Worm (Caenorhabditis elegans): ENCODE data around the gene F46C5.10.

The F46C5.10 gene

ce11 chrII:8770675-8771074 is 48.2 kb downstream of the F46C5.10 start, which contains the start of gene let-19:
TSS of gene let-19 (plus strand) at chrII:8770975.
- TF ChIP-seq aly-2 (tag; optimal IDR thresholded peaks at IDR 0.05) = no peak
- TF ChIP-seq unc-98 (GFP tag; IDR thresholded peaks at IDR 0.05) = no peak
- TF ChIP-seq egl-13 (tag; optimal IDR thresholded peaks at IDR 0.05) = no peak
- TF ChIP-seq fos-1 (tag; optimal IDR thresholded peaks at IDR 0.05) = no peak
- no peak for TF ChIP-seq mab-9 (GFP tag; IDR thresholded peaks at IDR 0.05)
- TF ChIP-seq lir-3 (tag; optimal IDR thresholded peaks at IDR 0.05; ENCODE audit: poor library complexity) = no peak
- TF ChIP-seq C34B4.2 (tag; optimal IDR thresholded peaks at IDR 0.05) = no peak
- TF ChIP-seq irx-1 (tag; optimal IDR thresholded peaks at IDR 0.05) = no peak
- no peak for TF ChIP-seq hlh-17 (GFP tag; optimal IDR thresholded peaks at IDR 0.05; ENCODE audit: borderline replicate concordance)
- no peak for TF ChIP-seq fkh-10 (GFP tag; optimal IDR thresholded peaks at IDR 0.05)
- TF ChIP-seq elt-2 (tag; optimal IDR thresholded peaks at IDR 0.05) = no peak
- no peak for TF ChIP-seq nhr-85 (tag)
- no peak for TF ChIP-seq hpl-2 (GFP tag; optimal IDR thresholded peaks at IDR 0.05)
- no peak for TF ChIP-seq snu-23 (GFP tag; optimal IDR thresholded peaks at IDR 0.05)
- no peak for TF ChIP-seq zip-4 (GFP tag; optimal IDR thresholded peaks at IDR 0.05)
- no peak for TF ChIP-seq nhr-28 (tag; optimal IDR thresholded peaks at IDR 0.05)
- no peak for TF ChIP-seq dpl-1 (GFP tag; optimal IDR thresholded peaks at IDR 0.05)
- no peak for TF ChIP-seq zag-1 (tag; optimal IDR thresholded peaks at IDR 0.05)

ce11 chrII:8769375-8769774 is 49.5 kb downstream of the F46C5.10 start:
- TF ChIP-seq rnt-1 (tag; optimal IDR thresholded peaks at IDR 0.05) (peak; percentile 11), elt-3 (tag; optimal IDR thresholded peaks at IDR 0.05) (no peak), aha-1 (tag; optimal IDR thresholded peaks at IDR 0.05) (no peak), snpc-4 (tag; optimal IDR thresholded peaks at IDR 0.05) (no peak), swsn-7 (tag; optimal IDR thresholded peaks at IDR 0.05) (no peak), efl-1 (optimal IDR thresholded peaks at IDR 0.05) (peak in 1 of 2 experiments; percentile 15), efl-1 (GFP tag; optimal IDR thresholded peaks at IDR 0.05 in 1 of 2) (peak in 1 of 2 experiments; percentile 57), mab-9 (GFP tag; IDR thresholded peaks at IDR 0.05) (no peak), zag-1 (tag; optimal IDR thresholded peaks at IDR 0.05) (no peak), lin-14 (GFP tag; optimal IDR thresholded peaks at IDR 0.05) (peak; percentile 60), jun-1 (tag; optimal IDR thresholded peaks at IDR 0.05) (no peak), blmp-1 (tag; optimal IDR thresholded peaks at IDR 0.05) (peak; percentile 18), ceh-88 (GFP tag; IDR thresholded peaks at IDR 0.05) (no peak), ceh-82 (tag; optimal IDR thresholded peaks at IDR 0.05) (peak in 1 of 3 experiments; percentile 7), nhr-71 (tag; optimal IDR thresholded peaks at IDR 0.05) (no peak), hpl-2 (GFP tag; optimal IDR thresholded peaks at IDR 0.05) (no peak), lsy-2 (tag; optimal IDR thresholded peaks at IDR 0.05) (peak in 1 of 2 experiments; percentile 36), xbp-1 (tag; optimal IDR thresholded peaks at IDR 0.05) (no peak), mep-1 (tag; optimal IDR thresholded peaks at IDR 0.05) (peak; percentile 36), efl-3 (GFP tag; optimal IDR thresholded peaks at IDR 0.05) (no peak), nhr-20 (tag; optimal IDR thresholded peaks at IDR 0.05) (peak; percentile 12), lin-35 (GFP tag; optimal IDR thresholded peaks at IDR 0.05) (peak in 1 of 2 experiments; percentile 35), skn-1 (tag; optimal IDR thresholded peaks at IDR 0.05) (no peak), lin-13 (GFP tag; optimal IDR thresholded peaks at IDR 0.05) (no peak), snu-23 (GFP tag; optimal IDR thresholded peaks at IDR 0.05) (peak; percentile 31), unc-86 (tag; optimal IDR thresholded peaks at IDR 0.05) (no peak), elt-2 (tag; optimal IDR thresholded peaks at IDR 0.05) (no peak), egl-13 (tag; optimal IDR thresholded peaks at IDR 0.05) (no peak), dpl-1 (GFP tag; optimal IDR thresholded peaks at IDR 0.05) (peak in 1 of 3 experiments; percentile 4), isw-1 (GFP tag; IDR thresholded peaks at IDR 0.05) (no peak), unc-62 (GFP tag; optimal IDR thresholded peaks at IDR 0.05) (no peak), nhr-12 (tag; optimal IDR thresholded peaks at IDR 0.05) (no peak), pag-3 (tag; optimal IDR thresholded peaks at IDR 0.05; ENCODE audit: borderline replicate concordance, insufficient read depth) (no peak), F16B12.6 (tag; optimal IDR thresholded peaks at IDR 0.05) (peak; percentile 18)

All from whole organism, L1 larva.